Worm (Caenorhabditis elegans): ENCODE data around the gene stt-3.
A peak's percentile ranks its signal among the peaks of the same experiment; 100 is the strongest.

The stt-3 gene

ce11 chrIII:6287195-6287594 is 38.8 kb downstream of the stt-3 start, which contains the start of gene F47D12.6:
Gene F47D12.6 (minus strand): TSS chrIII:6287295.
- TF ChIP-seq mls-2 (tag; optimal IDR thresholded peaks at IDR 0.05) (no peak), ham-2 (GFP tag; optimal IDR thresholded peaks at IDR 0.05) (no peak), snpc-4 (tag; optimal IDR thresholded peaks at IDR 0.05) (no peak), hlh-1 (tag; optimal IDR thresholded peaks at IDR 0.05) (no peak), sptf-1 (tag; optimal IDR thresholded peaks at IDR 0.05) (no peak), lsy-2 (tag; optimal IDR thresholded peaks at IDR 0.05) (no peak), unc-39 (tag; optimal IDR thresholded peaks at IDR 0.05) (no peak), lin-32 (GFP tag; optimal IDR thresholded peaks at IDR 0.05) (no peak), bed-3 (GFP tag; optimal IDR thresholded peaks at IDR 0.05) (no peak), drap-1 (GFP tag; optimal IDR thresholded peaks at IDR 0.05) (no peak), M03D4.4 (tag; optimal IDR thresholded peaks at IDR 0.05) (no peak), mab-5 (tag; optimal IDR thresholded peaks at IDR 0.05) (no peak)

- TF ChIP-seq nhr-76 (tag; optimal IDR thresholded peaks at IDR 0.05) = no peak
- TF ChIP-seq ham-2 (GFP tag; optimal IDR thresholded peaks at IDR 0.05) = no peak
- TF ChIP-seq mep-1 (tag; optimal IDR thresholded peaks at IDR 0.05) = no peak
- no peak for TF ChIP-seq mls-2 (tag; optimal IDR thresholded peaks at IDR 0.05)
- TF ChIP-seq bed-3 (GFP tag; optimal IDR thresholded peaks at IDR 0.05) = no peak
- no peak for TF ChIP-seq nhr-237 (tag; optimal IDR thresholded peaks at IDR 0.05)
- no peak for TF ChIP-seq nhr-28 (tag; optimal IDR thresholded peaks at IDR 0.05)
- TF ChIP-seq ceh-43 (GFP tag; optimal IDR thresholded peaks at IDR 0.05) = no peak
- no peak for TF ChIP-seq drap-1 (GFP tag; optimal IDR thresholded peaks at IDR 0.05)
- TF ChIP-seq mab-5 (tag; optimal IDR thresholded peaks at IDR 0.05) = no peak
- no peak for TF ChIP-seq lsy-2 (tag; optimal IDR thresholded peaks at IDR 0.05)
- TF ChIP-seq tbx-8 (GFP tag; optimal IDR thresholded peaks at IDR 0.05) = no peak
- TF ChIP-seq snpc-4 (tag; optimal IDR thresholded peaks at IDR 0.05) = no peak
- no peak for TF ChIP-seq nhr-12 (tag; optimal IDR thresholded peaks at IDR 0.05)
- TF ChIP-seq unc-39 (tag; optimal IDR thresholded peaks at IDR 0.05) = no peak
- TF ChIP-seq lin-32 (GFP tag; optimal IDR thresholded peaks at IDR 0.05) = no peak
- no peak for TF ChIP-seq nhr-2 (tag; optimal IDR thresholded peaks at IDR 0.05)
- TF ChIP-seq hlh-1 (tag; optimal IDR thresholded peaks at IDR 0.05) = no peak
These were observed 40.9 kb downstream of the stt-3 start for ce11 chrIII:6289366-6289765.

- TF ChIP-seq snpc-4 (tag; optimal IDR thresholded peaks at IDR 0.05) (no peak), elt-3 (tag; optimal IDR thresholded peaks at IDR 0.05) (no peak), ces-1 (GFP tag; optimal IDR thresholded peaks at IDR 0.05) (no peak), hlh-1 (tag; optimal IDR thresholded peaks at IDR 0.05) (no peak), ceh-39 (tag; optimal IDR thresholded peaks at IDR 0.05) (no peak), ceh-83 (GFP tag; optimal IDR thresholded peaks at IDR 0.05) (no peak), nhr-28 (tag; optimal IDR thresholded peaks at IDR 0.05) (no peak), lin-13 (tag; optimal IDR thresholded peaks at IDR 0.05) (no peak), sem-2 (GFP tag; optimal IDR thresholded peaks at IDR 0.05) (no peak), nhr-76 (tag; optimal IDR thresholded peaks at IDR 0.05) (no peak), drap-1 (GFP tag; optimal IDR thresholded peaks at IDR 0.05) (no peak), unc-62 (GFP tag; optimal IDR thresholded peaks at IDR 0.05) (no peak), ham-2 (GFP tag; optimal IDR thresholded peaks at IDR 0.05) (no peak), cnd-1 (tag; optimal IDR thresholded peaks at IDR 0.05) (no peak), ceh-43 (GFP tag; optimal IDR thresholded peaks at IDR 0.05) (no peak)
These were observed 42.2 kb downstream of the stt-3 start for ce11 chrIII:6290469-6291182.

ce11 chrIII:6295972-6296700 is 47.7 kb downstream of the stt-3 start, which contains the start of gene F47D12.7:
Gene F47D12.7 (minus strand): TSS chrIII:6296022.
- no peak for TF ChIP-seq nhr-76 (tag; optimal IDR thresholded peaks at IDR 0.05)

- TF ChIP-seq hlh-1 (tag; optimal IDR thresholded peaks at IDR 0.05) (no peak), lin-13 (tag; optimal IDR thresholded peaks at IDR 0.05) (no peak), ztf-11 (tag; optimal IDR thresholded peaks at IDR 0.05) (no peak), ces-1 (GFP tag; optimal IDR thresholded peaks at IDR 0.05) (peak; percentile 33)
These were observed 49.2 kb downstream of the stt-3 start for ce11 chrIII:6297599-6297998.
